Fruit fly (Drosophila melanogaster): ENCODE results near the gene Osi1.
A peak's percentile ranks its signal among the peaks of the same experiment; 100 is the strongest.

The Osi1 gene

dm6 chr3R:6221681-6222080 is 48.3 kb downstream of the Osi1 start, which contains the start of gene Osi4:
TSS of gene Osi4 (minus strand) at chr3R:6221781.
- TF ChIP-seq Blimp-1 (GFP tag; optimal IDR thresholded peaks at IDR 0.05) (no peak), CG8632 (GFP tag; optimal IDR thresholded peaks at IDR 0.05) (no peak), ss (GFP tag; optimal IDR thresholded peaks at IDR 0.05) (no peak), CG1621 (tag; optimal IDR thresholded peaks at IDR 0.05) (no peak), CG10669 (GFP tag; optimal IDR thresholded peaks at IDR 0.05) (no peak), CG3919 (GFP tag; optimal IDR thresholded peaks at IDR 0.05) (no peak), esn (GFP tag; optimal IDR thresholded peaks at IDR 0.05) (no peak), CG16779 (tag; optimal IDR thresholded peaks at IDR 0.05) (no peak), Met (GFP tag; optimal IDR thresholded peaks at IDR 0.05) (no peak), topi (GFP tag; optimal IDR thresholded peaks at IDR 0.05) (no peak), svp (GFP tag) (no peak), CG31627 (GFP tag; optimal IDR thresholded peaks at IDR 0.05) (no peak), salr (GFP tag; optimal IDR thresholded peaks at IDR 0.05) (no peak), Eip93F (GFP tag; optimal IDR thresholded peaks at IDR 0.05) (no peak), fkh (GFP tag; optimal IDR thresholded peaks at IDR 0.05) (no peak), pdm3 (GFP tag; optimal IDR thresholded peaks at IDR 0.05) (no peak), CG8119 (GFP tag; IDR thresholded peaks at IDR 0.05) (no peak)

- TF ChIP-seq CG15336 (GFP tag; IDR thresholded peaks at IDR 0.05) (0 out of 2 replicates have a peak, but pooled peaks have one; percentile 25), CG32006 (GFP tag; optimal IDR thresholded peaks at IDR 0.05) (peak; percentile 77), ss (GFP tag; optimal IDR thresholded peaks at IDR 0.05) (no peak), OdsH (GFP tag; optimal IDR thresholded peaks at IDR 0.05) (peak; percentile 10), salr (GFP tag; optimal IDR thresholded peaks at IDR 0.05) (peak in 1 of 2 experiments; percentile 21), CG4318 (GFP tag; optimal IDR thresholded peaks at IDR 0.05) (peak; percentile 66), Eip78C (GFP tag) (peak; percentile 68), CG6808 (GFP tag; optimal IDR thresholded peaks at IDR 0.05) (no peak), acj6 (GFP tag; optimal IDR thresholded peaks at IDR 0.05) (peak; percentile 18), Hr4 (GFP tag; optimal IDR thresholded peaks at IDR 0.05) (peak; percentile 26), CG11762 (GFP tag; optimal IDR thresholded peaks at IDR 0.05; ENCODE audit: insufficient read depth) (no peak), CG8119 (GFP tag; IDR thresholded peaks at IDR 0.05) (peak; percentile 44; the same call in 1 of the 3 replicates), CG6854 (GFP tag; optimal IDR thresholded peaks at IDR 0.05) (no peak), achi (GFP tag; optimal IDR thresholded peaks at IDR 0.05) (peak; percentile 40), eg (GFP tag; IDR thresholded peaks at IDR 0.05) (no peak), CG6276 (GFP tag; optimal IDR thresholded peaks at IDR 0.05) (peak; percentile 33), CG8632 (GFP tag; optimal IDR thresholded peaks at IDR 0.05) (peak; percentile 5), CG3919 (GFP tag; optimal IDR thresholded peaks at IDR 0.05) (peak; percentile 5)
These were observed 48.8 kb downstream of the Osi1 start for dm6 chr3R:6222119-6222518.
